Worm (Caenorhabditis elegans): ENCODE measurements around the gene glb-1.

The glb-1 gene

DNA sequence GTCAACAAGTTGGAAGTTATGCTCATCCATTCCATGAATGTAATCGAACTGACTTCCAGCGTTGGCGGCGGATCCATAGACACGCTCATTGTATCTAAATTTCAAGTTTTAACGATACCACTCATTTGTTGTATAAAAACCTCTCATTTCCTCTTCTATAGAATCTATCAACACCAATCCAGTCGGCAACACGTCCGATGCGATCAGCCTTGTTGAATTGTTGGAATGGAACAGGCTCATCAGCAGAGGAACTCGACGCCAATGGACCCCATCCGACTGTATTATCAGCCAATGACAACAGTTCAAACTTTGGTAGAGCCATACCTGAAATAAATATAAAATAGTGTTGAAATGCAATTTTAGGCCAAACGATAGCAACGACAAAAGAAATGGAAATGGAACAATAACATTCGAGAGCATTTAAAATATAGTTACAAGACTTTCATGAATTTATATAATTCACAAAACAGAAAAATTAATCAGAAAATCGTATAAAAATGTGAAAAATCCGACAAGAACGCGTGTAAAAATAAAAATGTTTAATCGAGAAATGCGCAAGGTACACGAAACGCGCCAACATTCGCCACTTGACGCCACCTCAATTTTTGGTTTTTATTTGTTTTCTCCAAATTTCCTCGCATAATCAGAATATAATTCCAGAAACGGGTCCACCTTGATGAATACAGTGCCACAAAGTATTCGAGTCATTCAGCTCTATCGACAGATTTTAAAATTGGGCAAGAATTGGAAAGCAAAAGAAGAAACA, 48.3 kb upstream of the glb-1 start, which contains the start of the genes eif-3.D and R08D7.4 (continued):
- no peak for TF ChIP-seq attf-3 (GFP tag; conservative IDR thresholded peaks at IDR 0.05)
- TF ChIP-seq lin-40 (tag; optimal IDR thresholded peaks at IDR 0.05): peak; percentile 38
- no peak for TF ChIP-seq cebp-2 (GFP tag; IDR thresholded peaks at IDR 0.05)
- TF ChIP-seq him-1 (tag; optimal IDR thresholded peaks at IDR 0.05): no peak
- no peak for TF ChIP-seq hrde-1 (tag; optimal IDR thresholded peaks at IDR 0.05; ENCODE audit: borderline replicate concordance)
- no peak for TF ChIP-seq atf-7 (tag; optimal IDR thresholded peaks at IDR 0.05)
- no peak for TF ChIP-seq ztf-25 (GFP tag; IDR thresholded peaks at IDR 0.05)
- no peak for TF ChIP-seq ekl-4 (GFP tag; IDR thresholded peaks at IDR 0.05)
- no peak for TF ChIP-seq pbrm-1 (GFP tag; IDR thresholded peaks at IDR 0.05)
- TF ChIP-seq F55B11.4 (tag; optimal IDR thresholded peaks at IDR 0.05; ENCODE audit: borderline replicate concordance, insufficient read depth): no peak
- TF ChIP-seq repo-1 (tag; optimal IDR thresholded peaks at IDR 0.05): no peak
- TF ChIP-seq ztf-18 (tag; optimal IDR thresholded peaks at IDR 0.05): peak; percentile 96
- no peak for TF ChIP-seq nhr-90 (tag; optimal IDR thresholded peaks at IDR 0.05)
- TF ChIP-seq bed-2 (GFP tag; IDR thresholded peaks at IDR 0.05): no peak
- TF ChIP-seq sea-2 (GFP tag; IDR thresholded peaks at IDR 0.05): no peak
- TF ChIP-seq cebp-1 (GFP tag; IDR thresholded peaks at IDR 0.05): no peak
- peak; percentile 51 for TF ChIP-seq cebp-1 (tag; optimal IDR thresholded peaks at IDR 0.05)
- no peak for TF ChIP-seq pha-4 (tag; optimal IDR thresholded peaks at IDR 0.05)
- TF ChIP-seq Y79H2A.3 (GFP tag; conservative IDR thresholded peaks at IDR 0.05): no peak
- no peak for TF ChIP-seq F37B4.10 (GFP tag; IDR thresholded peaks at IDR 0.05)
- no peak for TF ChIP-seq hsf-1 (GFP tag; IDR thresholded peaks at IDR 0.05)
- TF ChIP-seq F10E7.11 (tag; optimal IDR thresholded peaks at IDR 0.05): no peak
- no peak for TF ChIP-seq lin-35 (GFP tag; optimal IDR thresholded peaks at IDR 0.05)
- no peak for TF ChIP-seq K12H6.12 (tag; optimal IDR thresholded peaks at IDR 0.05)
- TF ChIP-seq attf-6 (GFP tag; IDR thresholded peaks at IDR 0.05): no peak
- TF ChIP-seq F52B5.7 (tag; optimal IDR thresholded peaks at IDR 0.05): no peak
- TF ChIP-seq nfyb-1 (GFP tag; IDR thresholded peaks at IDR 0.05): no peak
- TF ChIP-seq dpl-1 (GFP tag; optimal IDR thresholded peaks at IDR 0.05): peak; percentile 33
- no peak for TF ChIP-seq sdz-38 (tag; optimal IDR thresholded peaks at IDR 0.05)
- no peak for TF ChIP-seq rcor-1 (GFP tag; IDR thresholded peaks at IDR 0.05)
- no peak for TF ChIP-seq ama-1 (optimal IDR thresholded peaks at IDR 0.05)
- TF ChIP-seq ama-1 (GFP tag; optimal IDR thresholded peaks at IDR 0.05): no peak
- TF ChIP-seq madf-8 (GFP tag; conservative IDR thresholded peaks at IDR 0.05): no peak
- no peak for TF ChIP-seq Y67H2A.10 (GFP tag; conservative IDR thresholded peaks at IDR 0.05)
- no peak for TF ChIP-seq somi-1 (GFP tag; optimal IDR thresholded peaks at IDR 0.05)
- no peak for TF ChIP-seq hmg-20 (GFP tag; IDR thresholded peaks at IDR 0.05)
- no peak for TF ChIP-seq lsy-27 (tag; optimal IDR thresholded peaks at IDR 0.05; ENCODE audit: borderline replicate concordance, insufficient read depth)
- TF ChIP-seq die-1 (tag; optimal IDR thresholded peaks at IDR 0.05): no peak
- no peak for TF ChIP-seq mes-4 (tag; optimal IDR thresholded peaks at IDR 0.05)
- TF ChIP-seq F49E8.2 (tag; optimal IDR thresholded peaks at IDR 0.05; ENCODE audit: insufficient read depth): peak; percentile 6
- TF ChIP-seq rpc-1 (optimal IDR thresholded peaks at IDR 0.05): no peak
- TF ChIP-seq rpc-1 (tag; optimal IDR thresholded peaks at IDR 0.05): no peak
- TF ChIP-seq madf-10 (tag; optimal IDR thresholded peaks at IDR 0.05): no peak
- no peak for TF ChIP-seq F57A8.1 (GFP tag; optimal IDR thresholded peaks at IDR 0.05)
- no peak for TF ChIP-seq snpc-1.1 (tag; optimal IDR thresholded peaks at IDR 0.05; ENCODE audit: insufficient read depth)
- TF ChIP-seq B0336.3 (GFP tag; IDR thresholded peaks at IDR 0.05): no peak
- peak; percentile 37 for TF ChIP-seq tbp1 (GFP tag; optimal IDR thresholded peaks at IDR 0.05)
- TF ChIP-seq akir-1 (GFP tag; optimal IDR thresholded peaks at IDR 0.05): no peak
- no peak for TF ChIP-seq B0035.1 (tag; optimal IDR thresholded peaks at IDR 0.05)
